Worm (Caenorhabditis elegans) whole organism, L1 larva: ENCODE data around the gene dhcr-7.
"Not testable (repeated sequence)": the region's sequence is repeated elsewhere in the genome, so short reads cannot be mapped to it uniquely, and the experiment has no call there.

Experiments
- F16B12.6 ChIP-seq: fragments of 150-350 bp; optimal IDR thresholded peaks from 2 replicates; lab custom pipeline; 2014; ENCODE audit warnings: missing biosample characterization, missing genetic modification characterization
- unc-86 ChIP-seq: sonication (generic microtip); optimal IDR thresholded peaks from 2 replicates; lab custom pipeline; 2016; ENCODE audit warnings: missing genetic modification characterization, missing compliant biosample characterization

DNA sequence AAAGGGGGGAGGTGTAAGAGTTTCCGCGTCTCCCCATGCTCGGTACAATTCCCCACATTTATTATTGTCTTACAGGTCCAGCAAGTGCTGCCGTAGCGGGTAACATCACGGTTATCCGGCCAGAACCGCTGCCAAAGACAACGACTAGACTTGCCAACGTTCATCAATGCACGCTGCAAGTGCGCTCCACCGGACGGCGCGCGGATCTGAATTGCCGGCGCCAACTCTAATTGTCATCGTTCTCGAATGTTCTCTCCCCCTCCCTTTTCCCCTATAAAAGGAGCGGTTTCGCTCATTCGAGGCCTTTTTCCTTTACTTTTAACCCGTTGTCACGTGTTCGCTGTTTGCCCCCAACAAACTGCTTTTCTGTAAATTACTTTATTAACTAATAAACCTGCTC is 28.5 kb upstream of the dhcr-7 start, which contains the start of gene Y38H6C.8:
- not testable (repeated sequence) for TF ChIP-seq unc-86; F16B12.6 (tag; lab: Kevin White, UChicago)
